Fruit fly (Drosophila melanogaster): Measurements from ENCODE around the gene CG33673.

Gene CG33673

DNA sequence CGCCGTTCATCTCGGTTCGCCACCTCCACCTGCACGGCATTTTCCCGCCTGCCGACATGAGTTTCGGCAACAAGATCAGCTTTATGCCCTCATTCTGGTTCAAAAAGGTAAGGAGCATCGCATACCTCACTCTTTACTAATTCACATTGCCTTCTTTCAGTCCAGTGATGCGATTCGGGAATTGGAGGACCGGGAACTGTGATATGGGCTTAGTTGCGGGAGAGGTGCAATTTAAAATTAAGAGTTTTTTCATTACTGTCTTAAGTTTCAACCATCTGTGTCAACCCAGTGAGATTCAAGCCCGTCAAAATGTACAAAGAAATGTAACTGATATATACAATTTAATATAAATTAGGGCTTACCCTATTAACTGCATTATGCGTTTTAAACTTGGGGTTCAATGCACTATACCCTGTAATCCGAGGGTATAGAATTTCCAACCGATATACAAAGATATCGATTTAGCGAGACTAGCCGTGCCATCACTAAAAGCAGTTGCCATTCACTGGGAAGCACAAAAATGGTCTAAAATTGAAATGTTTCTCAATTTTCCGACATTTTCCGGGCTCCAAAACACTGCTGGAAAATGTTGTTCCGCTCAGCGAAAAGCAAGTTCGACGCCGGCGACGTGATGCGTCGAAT is 35.3 kb upstream of the CG33673 start, which contains the start of gene CG7289:
CG7289 (plus strand) TSS at position 492 of the 642 bp plus-strand sequence.
- TF ChIP-seq CG33017 (tag; optimal IDR thresholded peaks at IDR 0.05), result no peak
- TF ChIP-seq CG7045 (GFP tag; optimal IDR thresholded peaks at IDR 0.05), result no peak
- TF ChIP-seq CG11617 (GFP tag; optimal IDR thresholded peaks at IDR 0.05), result no peak
- TF ChIP-seq tj (GFP tag; optimal IDR thresholded peaks at IDR 0.05), result no peak
- no peak for TF ChIP-seq Clk (GFP tag; optimal IDR thresholded peaks at IDR 0.05)
- peak; percentile 18 for TF ChIP-seq CG7101 (tag; optimal IDR thresholded peaks at IDR 0.05)
- no peak for TF ChIP-seq cic (GFP tag; optimal IDR thresholded peaks at IDR 0.05)
- no peak for TF ChIP-seq ovo (GFP tag; optimal IDR thresholded peaks at IDR 0.05)
- peak; percentile 58 for TF ChIP-seq toe (GFP tag; optimal IDR thresholded peaks at IDR 0.05)
- no peak for TF ChIP-seq kay (GFP tag; ENCODE audit: borderline replicate concordance)
- no peak for TF ChIP-seq Hr96 (GFP tag; optimal IDR thresholded peaks at IDR 0.05)
- TF ChIP-seq CG12768 (GFP tag; optimal IDR thresholded peaks at IDR 0.05), result peak; percentile 13
- TF ChIP-seq Mnt (GFP tag; optimal IDR thresholded peaks at IDR 0.05), result peak; percentile 29
- TF ChIP-seq pad (GFP tag; optimal IDR thresholded peaks at IDR 0.05), result no peak
- no peak for TF ChIP-seq Crg-1 (GFP tag; optimal IDR thresholded peaks at IDR 0.05)
- no peak for TF ChIP-seq cnc (optimal IDR thresholded peaks at IDR 0.05)
- no peak for TF ChIP-seq CG1620 (GFP tag; optimal IDR thresholded peaks at IDR 0.05)
- no peak for TF ChIP-seq bab1 (GFP tag; optimal IDR thresholded peaks at IDR 0.05)
- TF ChIP-seq CG5204 (GFP tag; optimal IDR thresholded peaks at IDR 0.05), result no peak
- peak; percentile 0 for TF ChIP-seq CG14711 (tag; optimal IDR thresholded peaks at IDR 0.05)

DNA sequence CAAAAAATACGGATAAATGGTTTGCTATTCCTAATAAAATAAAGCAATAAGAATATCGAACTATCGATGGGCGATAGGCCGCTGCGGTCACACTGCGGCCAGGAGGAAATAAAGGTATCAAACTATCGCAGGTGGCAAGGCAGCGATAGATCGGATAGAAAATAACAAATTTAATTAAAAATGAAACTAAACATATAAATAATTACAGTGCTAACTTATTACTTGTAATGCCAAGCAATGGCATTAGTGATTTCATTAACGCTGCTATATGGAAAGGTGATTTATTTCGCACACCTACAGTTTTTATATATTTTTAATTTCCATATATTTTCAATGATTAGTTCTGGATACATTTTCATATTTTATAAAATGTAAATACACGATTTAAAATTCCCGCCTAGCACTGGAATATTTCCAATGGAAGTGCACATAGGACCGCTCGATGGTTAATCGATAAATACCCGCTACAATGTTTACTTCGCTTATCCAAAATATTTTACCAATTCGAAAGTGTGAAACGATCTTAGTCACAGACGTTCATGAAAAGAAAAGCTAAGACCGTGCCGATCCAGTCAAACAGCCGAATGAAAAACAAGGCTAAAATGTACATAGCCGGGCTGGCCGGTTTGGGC is 34.3 kb upstream of the CG33673 start, which contains the start of the genes CG15356 and CG15362:
CG15356 (minus strand) TSS at position 48 of the 632 bp plus-strand sequence.
CG15362 (plus strand) TSS at position 469 of the 632 bp plus-strand sequence.
- TF ChIP-seq Hr96 (GFP tag; optimal IDR thresholded peaks at IDR 0.05), result no peak
- TF ChIP-seq ovo (GFP tag; optimal IDR thresholded peaks at IDR 0.05), result no peak
- peak; percentile 29 for TF ChIP-seq CG7045 (GFP tag; optimal IDR thresholded peaks at IDR 0.05)
- peak; percentile 55 for TF ChIP-seq CG12768 (GFP tag; optimal IDR thresholded peaks at IDR 0.05)
- no peak for TF ChIP-seq Clk (GFP tag; optimal IDR thresholded peaks at IDR 0.05)
- TF ChIP-seq CG7101 (tag; optimal IDR thresholded peaks at IDR 0.05), result no peak
- TF ChIP-seq CG11617 (GFP tag; optimal IDR thresholded peaks at IDR 0.05), result peak; percentile 45
- peak; percentile 13 for TF ChIP-seq CG14711 (tag; optimal IDR thresholded peaks at IDR 0.05)
- TF ChIP-seq toe (GFP tag; optimal IDR thresholded peaks at IDR 0.05), result peak; percentile 66
- peak; percentile 70 for TF ChIP-seq CG1620 (GFP tag; optimal IDR thresholded peaks at IDR 0.05)
- no peak for TF ChIP-seq CG5204 (GFP tag; optimal IDR thresholded peaks at IDR 0.05)
- TF ChIP-seq pad (GFP tag; optimal IDR thresholded peaks at IDR 0.05), result peak; percentile 38
- peak; percentile 60 for TF ChIP-seq bab1 (GFP tag; optimal IDR thresholded peaks at IDR 0.05)
- peak; percentile 51 for TF ChIP-seq Mnt (GFP tag; optimal IDR thresholded peaks at IDR 0.05)
- no peak for TF ChIP-seq cnc (optimal IDR thresholded peaks at IDR 0.05)
- peak; percentile 52 for TF ChIP-seq Crg-1 (GFP tag; optimal IDR thresholded peaks at IDR 0.05)
- TF ChIP-seq tj (GFP tag; optimal IDR thresholded peaks at IDR 0.05), result no peak
- no peak for TF ChIP-seq CG33017 (tag; optimal IDR thresholded peaks at IDR 0.05)
- TF ChIP-seq cic (GFP tag; optimal IDR thresholded peaks at IDR 0.05), result no peak
- TF ChIP-seq kay (GFP tag; ENCODE audit: borderline replicate concordance), result no peak

DNA sequence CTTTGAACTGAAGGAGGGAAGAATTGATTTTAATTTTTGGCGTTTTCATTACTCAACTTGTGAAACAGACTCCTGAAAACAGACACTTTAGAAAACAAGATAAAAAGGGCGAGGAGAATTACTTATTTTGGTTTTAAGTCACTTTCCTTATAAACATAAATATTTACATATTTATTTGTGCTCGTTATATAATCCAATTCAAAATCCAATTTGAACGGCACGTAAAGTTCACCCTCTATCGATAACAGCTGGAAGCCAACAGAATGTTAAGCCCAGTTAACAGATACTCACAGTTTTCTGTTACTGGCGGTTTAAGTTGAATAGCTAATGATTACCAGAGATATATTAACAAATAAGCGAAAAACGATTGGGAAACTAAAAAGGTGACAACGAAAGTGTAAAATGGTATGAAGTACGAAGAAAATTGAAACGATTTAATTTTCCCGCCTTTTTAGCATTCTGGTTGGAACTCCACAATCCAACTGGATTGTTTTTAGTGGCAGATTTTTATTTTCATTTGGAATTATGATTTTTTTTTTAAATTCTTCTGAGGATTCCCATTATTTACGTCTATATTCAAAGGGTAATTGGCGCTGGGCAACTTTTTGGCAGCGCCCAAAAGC is 32.8 kb upstream of the CG33673 start:
- TF ChIP-seq Crg-1 (GFP tag; optimal IDR thresholded peaks at IDR 0.05) (no peak), CG7045 (GFP tag; optimal IDR thresholded peaks at IDR 0.05) (no peak), CG7101 (tag; optimal IDR thresholded peaks at IDR 0.05) (no peak), cnc (optimal IDR thresholded peaks at IDR 0.05) (no peak), Clk (GFP tag; optimal IDR thresholded peaks at IDR 0.05) (no peak)

DNA sequence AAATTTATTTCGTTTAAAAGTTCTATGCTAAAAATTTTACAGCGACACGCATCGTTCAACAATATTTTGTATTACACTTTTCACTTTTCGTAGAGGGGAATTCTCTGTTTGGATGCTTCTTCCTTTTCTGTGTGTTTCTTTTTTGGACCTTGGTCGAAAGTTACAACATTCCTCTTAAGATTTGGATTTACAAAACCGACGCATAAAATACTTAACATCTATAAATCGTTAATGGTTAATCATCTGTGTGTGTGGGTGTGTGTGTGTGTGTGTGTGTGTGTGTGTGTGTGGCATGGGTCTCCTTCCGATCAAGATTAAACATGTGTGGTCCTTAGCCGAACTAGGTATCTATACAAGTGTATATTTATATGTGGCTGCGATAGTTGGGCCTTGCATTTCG is 28.9 kb upstream of the CG33673 start:
- TF ChIP-seq CG14711 (tag; optimal IDR thresholded peaks at IDR 0.05) (no peak), bab1 (GFP tag; optimal IDR thresholded peaks at IDR 0.05) (no peak), Crg-1 (GFP tag; optimal IDR thresholded peaks at IDR 0.05) (no peak), CG5204 (GFP tag; optimal IDR thresholded peaks at IDR 0.05) (no peak), toe (GFP tag; optimal IDR thresholded peaks at IDR 0.05) (no peak), cic (GFP tag; optimal IDR thresholded peaks at IDR 0.05) (no peak), CG11617 (GFP tag; optimal IDR thresholded peaks at IDR 0.05) (no peak), Mnt (GFP tag; optimal IDR thresholded peaks at IDR 0.05) (no peak), Hr96 (GFP tag; optimal IDR thresholded peaks at IDR 0.05) (no peak), CG7101 (tag; optimal IDR thresholded peaks at IDR 0.05) (no peak), CG7045 (GFP tag; optimal IDR thresholded peaks at IDR 0.05) (no peak), cnc (optimal IDR thresholded peaks at IDR 0.05) (no peak), CG12768 (GFP tag; optimal IDR thresholded peaks at IDR 0.05) (no peak), CG33017 (tag; optimal IDR thresholded peaks at IDR 0.05) (no peak), CG1620 (GFP tag; optimal IDR thresholded peaks at IDR 0.05) (no peak), kay (GFP tag; ENCODE audit: borderline replicate concordance) (no peak), ovo (GFP tag; optimal IDR thresholded peaks at IDR 0.05) (no peak), tj (GFP tag; optimal IDR thresholded peaks at IDR 0.05) (no peak), Clk (GFP tag; optimal IDR thresholded peaks at IDR 0.05) (no peak)

DNA sequence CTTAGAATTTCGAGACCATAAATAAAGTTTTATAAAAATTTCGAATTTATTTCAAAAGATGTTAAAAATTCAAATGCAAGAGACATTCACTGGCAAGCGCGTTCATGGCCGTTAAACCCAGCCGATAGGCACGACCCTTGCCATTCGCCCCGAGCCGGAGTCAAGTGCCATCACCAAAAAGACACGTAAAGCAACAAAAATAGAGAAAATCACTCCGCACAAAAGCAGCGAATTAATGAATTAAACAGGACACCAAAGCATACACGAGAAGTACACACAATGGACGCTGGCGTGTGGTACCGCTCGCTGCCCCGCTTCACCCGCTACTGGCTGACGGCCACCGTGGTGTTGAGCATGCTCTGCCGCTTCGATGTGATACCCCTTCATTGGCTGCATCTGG is 27.4 kb upstream of the CG33673 start, which contains the start of gene Der-1:
Der-1 (plus strand) TSS at position 1 of the 400 bp plus-strand sequence.
- no peak for TF ChIP-seq CG12768 (GFP tag; optimal IDR thresholded peaks at IDR 0.05)
- TF ChIP-seq CG7101 (tag; optimal IDR thresholded peaks at IDR 0.05), result peak; percentile 4
- peak; percentile 4 for TF ChIP-seq CG1620 (GFP tag; optimal IDR thresholded peaks at IDR 0.05)
- TF ChIP-seq Crg-1 (GFP tag; optimal IDR thresholded peaks at IDR 0.05), result peak; percentile 14
- TF ChIP-seq cnc (optimal IDR thresholded peaks at IDR 0.05), result no peak
- peak; percentile 7 for TF ChIP-seq bab1 (GFP tag; optimal IDR thresholded peaks at IDR 0.05)
- TF ChIP-seq toe (GFP tag; optimal IDR thresholded peaks at IDR 0.05), result no peak
- peak; percentile 3 for TF ChIP-seq Mnt (GFP tag; optimal IDR thresholded peaks at IDR 0.05)

All from whole organism, adult.